Fruit fly (Drosophila melanogaster) whole organism, prepupa: ENCODE measurements around the gene Chpf.

Source experiments
- CG10631 ChIP-seq: fragments of 200-800 bp; sonication (Bioruptor generic); optimal IDR thresholded peaks from 2 replicates; lab custom pipeline; 2016; ENCODE audit warnings: missing biosample characterization, missing genetic modification characterization
- CG11902 ChIP-seq: fragments of 200-800 bp; sonication (Bioruptor generic); optimal IDR thresholded peaks from 3 replicates; lab custom pipeline; 2016; ENCODE audit warnings: missing biosample characterization, missing genetic modification characterization
- CG16779 ChIP-seq: fragments of 200-800 bp; sonication (Bioruptor generic); optimal IDR thresholded peaks from 3 replicates; lab custom pipeline; 2017; ENCODE audit warnings: missing biosample characterization, mild to moderate bottlenecking, missing genetic modification characterization
- CG3032 ChIP-seq: fragments of 200-800 bp; optimal IDR thresholded peaks from 2 replicates; lab custom pipeline; 2019; ENCODE audit warnings: missing biosample characterization, mild to moderate bottlenecking, missing genetic modification characterization, moderate library complexity
- CG6792 ChIP-seq: fragments of 200-800 bp; sonication (Bioruptor generic); optimal IDR thresholded peaks from 3 replicates; lab custom pipeline; 2016; ENCODE audit warnings: missing biosample characterization, missing genetic modification characterization
- CG7368 ChIP-seq: fragments of 200-800 bp; sonication (Bioruptor generic); optimal IDR thresholded peaks from 3 replicates; lab custom pipeline; 2016; ENCODE audit warnings: missing biosample characterization, missing genetic modification characterization
- CG8119 ChIP-seq: fragments of 200-800 bp; sonication (Bioruptor generic); IDR thresholded peaks from 3 replicates; pipeline ENCODE4 v1.3.6; 2022; ENCODE audit warnings: missing biosample characterization, missing genetic modification characterization
- Ets21C ChIP-seq: fragments of 200-800 bp; sonication (Bioruptor generic); optimal IDR thresholded peaks from 3 replicates; lab custom pipeline; 2016; ENCODE audit warnings: missing biosample characterization, missing genetic modification characterization
- Met ChIP-seq: fragments of 200-800 bp; sonication (Bioruptor generic); optimal IDR thresholded peaks from 3 replicates; lab custom pipeline; 2016; ENCODE audit warnings: missing biosample characterization, missing genetic modification characterization
- OdsH ChIP-seq: fragments of 200-800 bp; sonication (Bioruptor generic); optimal IDR thresholded peaks from 3 replicates; lab custom pipeline; 2016; ENCODE audit warnings: missing biosample characterization, missing genetic modification characterization
- Sox15 ChIP-seq: fragments of 200-800 bp; sonication (Bioruptor generic); optimal IDR thresholded peaks from 3 replicates; lab custom pipeline; 2016; ENCODE audit warnings: missing biosample characterization, missing genetic modification characterization
- esn ChIP-seq: fragments of 200-800 bp; sonication (Bioruptor generic); optimal IDR thresholded peaks from 2 replicates; lab custom pipeline; 2016; ENCODE audit warnings: missing biosample characterization, mild to moderate bottlenecking, missing genetic modification characterization, moderate library complexity
- lz ChIP-seq: fragments of 200-800 bp; sonication (Bioruptor generic); optimal IDR thresholded peaks from 3 replicates; lab custom pipeline; 2016; ENCODE audit warnings: missing biosample characterization, missing genetic modification characterization
- pdm3 ChIP-seq: fragments of 200-800 bp; sonication (Bioruptor generic); optimal IDR thresholded peaks from 3 replicates; lab custom pipeline; 2016; ENCODE audit warnings: missing biosample characterization, missing genetic modification characterization
- topi ChIP-seq: fragments of 200-800 bp; sonication (Bioruptor generic); optimal IDR thresholded peaks from 3 replicates; lab custom pipeline; 2016; ENCODE audit warnings: missing biosample characterization, missing genetic modification characterization

Chpf gene

dm6 chrX:13055228-13055627 is 57.0 kb downstream of the Chpf start, which contains the start of gene CG12715:
CG12715 (minus strand) TSS chrX:13055328.
- TF ChIP-seq CG8119 (GFP tag; lab: Robert Waterston, UW) (no peak), CG7368 (no peak), CG6792 (GFP tag; lab: Kevin White, UChicago) (no peak), CG16779 (tag; lab: Kevin White, UChicago) (no peak), topi (GFP tag; lab: Kevin White, UChicago) (no peak), esn (GFP tag; lab: Kevin White, UChicago) (no peak), lz (GFP tag; lab: Kevin White, UChicago) (no peak), Sox15 (GFP tag; lab: Kevin White, UChicago) (no peak), CG10631 (no peak), pdm3 (GFP tag; lab: Kevin White, UChicago) (no peak), CG3032 (tag; lab: Kevin White, UChicago) (no peak), OdsH (no peak), Met (GFP tag; lab: Kevin White, UChicago) (no peak), Ets21C (GFP tag; lab: Kevin White, UChicago) (no peak), CG11902 (GFP tag; lab: Kevin White, UChicago) (no peak)
